Fruit fly (Drosophila melanogaster) whole organism, adult: Measurements from ENCODE around the gene eIF3i.

Experiments used
- CG1620 ChIP-seq: fragments of 200-800 bp; sonication (Bioruptor generic); optimal IDR thresholded peaks from 2 replicates; lab custom pipeline; 2016; ENCODE audit warnings: missing biosample characterization, missing genetic modification characterization
- CG7101 ChIP-seq: fragments of 200-800 bp; sonication (Bioruptor generic); optimal IDR thresholded peaks from 2 replicates; lab custom pipeline; 2018; ENCODE audit warnings: missing biosample characterization, mild to moderate bottlenecking, missing genetic modification characterization, moderate library complexity
- Clk ChIP-seq: fragments of 200-800 bp; sonication (Bioruptor generic); optimal IDR thresholded peaks from 2 replicates; lab custom pipeline; 2017; ENCODE audit warnings: missing biosample characterization, missing genetic modification characterization
- Crg-1 ChIP-seq: fragments of 200-800 bp; sonication (Bioruptor generic); optimal IDR thresholded peaks from 2 replicates; lab custom pipeline; 2016; ENCODE audit warnings: missing biosample characterization, missing genetic modification characterization
- bab1 ChIP-seq: fragments of 200-800 bp; sonication (Bioruptor generic); optimal IDR thresholded peaks from 3 replicates; lab custom pipeline; 2019; ENCODE audit warnings: missing biosample characterization, mild to moderate bottlenecking, missing genetic modification characterization, moderate library complexity

dm6 chr2L:4937060-4937459 lies 30.5 kb downstream of the eIF3i start, which contains the start of gene Sgs1:
- no peak for TF ChIP-seq CG7101 (tag; lab: Kevin White, UChicago)
- no peak for TF ChIP-seq CG1620
- no peak for TF ChIP-seq Clk (GFP tag; lab: Kevin White, UChicago)
- no peak for TF ChIP-seq Crg-1
- no peak for TF ChIP-seq bab1 (GFP tag; lab: Kevin White, UChicago)
